Worm (Caenorhabditis elegans): ENCODE measurements around the gene Y57G11C.3.

ce11 chrIV:14781537-14781936 lies 13.5 kb downstream of the Y57G11C.3 start, which contains the start of gene Y57G11C.8:
- TF ChIP-seq him-1 (tag; optimal IDR thresholded peaks at IDR 0.05) (no peak), dao-5 (tag; optimal IDR thresholded peaks at IDR 0.05) (no peak), W03F9.2 (tag; optimal IDR thresholded peaks at IDR 0.05) (no peak)
